Fruit fly (Drosophila melanogaster): ENCODE results near the gene Ncoa6.

dm6 chr2L:5348591-5348990, 22.1 kb upstream of the Ncoa6 start:
- no peak for TF ChIP-seq kni (GFP tag; optimal IDR thresholded peaks at IDR 0.05)
- TF ChIP-seq pan (optimal IDR thresholded peaks at IDR 0.05), result no peak
- no peak for TF ChIP-seq pan (GFP tag; optimal IDR thresholded peaks at IDR 0.05 in 1 of 2, IDR thresholded peaks at IDR 0.05 in 1 of 2)
- TF ChIP-seq gsb-n (tag; optimal IDR thresholded peaks at IDR 0.05), result no peak
- no peak for TF ChIP-seq CG3995 (GFP tag; optimal IDR thresholded peaks at IDR 0.05)
- no peak for TF ChIP-seq Dbx (GFP tag; IDR thresholded peaks at IDR 0.05)
- no peak for TF ChIP-seq sqz (GFP tag; optimal IDR thresholded peaks at IDR 0.05)
- no peak for TF ChIP-seq CG12071 (GFP tag; optimal IDR thresholded peaks at IDR 0.05)
- no peak for TF ChIP-seq Oaz (GFP tag; IDR thresholded peaks at IDR 0.05)
- no peak for TF ChIP-seq sug (tag; optimal IDR thresholded peaks at IDR 0.05)
- TF ChIP-seq CrebB (tag; optimal IDR thresholded peaks at IDR 0.05), result no peak
- no peak for TF ChIP-seq run (tag; optimal IDR thresholded peaks at IDR 0.05)
- no peak for TF ChIP-seq Awh (GFP tag; IDR thresholded peaks at IDR 0.05)
- no peak for TF ChIP-seq NFAT (GFP tag; IDR thresholded peaks at IDR 0.05)
- TF ChIP-seq az2 (GFP tag; optimal IDR thresholded peaks at IDR 0.05), result no peak

All from whole organism, embryonic.